Fruit fly (Drosophila melanogaster) whole organism, embryonic: Measurements from ENCODE around the gene CG13064.

Experiments used
- ATbp ChIP-seq: fragments of 200-800 bp; sonication (Bioruptor generic); optimal IDR thresholded peaks from 2 replicates; lab custom pipeline; 2017; ENCODE audit warnings: missing biosample characterization, mild to moderate bottlenecking, missing genetic modification characterization, missing genetic modification reagents
- Abd-B ChIP-seq: fragments of 200-800 bp; sonication (Bioruptor generic); optimal IDR thresholded peaks from 2 replicates; lab custom pipeline; 2018; ENCODE audit warnings: missing biosample characterization, mild to moderate bottlenecking, missing genetic modification characterization, moderate library complexity
- CG10267 ChIP-seq: fragments of 200-800 bp; sonication (Bioruptor generic); optimal IDR thresholded peaks from 2 replicates; lab custom pipeline; 2018; ENCODE audit warnings: missing biosample characterization, mild to moderate bottlenecking, missing genetic modification characterization, moderate library complexity
- CG10959 ChIP-seq: fragments of 200-800 bp; sonication (Bioruptor generic); IDR thresholded peaks from 2 replicates; pipeline ENCODE4 v1.3.6; 2022; ENCODE audit warnings: missing biosample characterization, missing genetic modification characterization
- CG12299 ChIP-seq: fragments of 200-800 bp; sonication (Bioruptor generic); optimal IDR thresholded peaks from 2 replicates; lab custom pipeline; 2018; ENCODE audit warnings: missing biosample characterization, mild to moderate bottlenecking, missing genetic modification characterization
- CG13287 ChIP-seq: fragments of 200-800 bp; sonication (Bioruptor generic); IDR thresholded peaks from 2 replicates; pipeline ENCODE4 v1.3.6; 2022; ENCODE audit warnings: missing biosample characterization, missing genetic modification characterization; ENCODE audit not compliant: partially characterized antibody
- CG13624 ChIP-seq: fragments of 200-800 bp; sonication (Bioruptor generic); optimal IDR thresholded peaks from 2 replicates; lab custom pipeline; 2016; ENCODE audit warnings: missing biosample characterization, missing genetic modification characterization
- CG17802 ChIP-seq: fragments of 200-800 bp; sonication (Bioruptor generic); optimal IDR thresholded peaks from 2 replicates; lab custom pipeline; 2018; ENCODE audit warnings: missing biosample characterization, mild to moderate bottlenecking, missing genetic modification characterization, moderate library complexity
- CG18764 ChIP-seq: fragments of 200-800 bp; sonication (Bioruptor generic); optimal IDR thresholded peaks from 3 replicates; lab custom pipeline; 2016; ENCODE audit warnings: missing biosample characterization, missing genetic modification characterization
- CG2129 ChIP-seq: fragments of 200-800 bp; sonication (Bioruptor generic); IDR thresholded peaks from 2 replicates; pipeline ENCODE4 v1.3.6; 2022; ENCODE audit warnings: missing biosample characterization, missing genetic modification characterization; ENCODE audit not compliant: partially characterized antibody
- CG2202 ChIP-seq: fragments of 200-800 bp; sonication (Bioruptor generic); optimal IDR thresholded peaks from 2 replicates; lab custom pipeline; 2018; ENCODE audit warnings: missing biosample characterization, mild to moderate bottlenecking, missing genetic modification characterization
- CG30020 ChIP-seq: fragments of 200-800 bp; optimal IDR thresholded peaks from 2 replicates; lab custom pipeline; 2019; ENCODE audit warnings: missing biosample characterization, mild to moderate bottlenecking, missing genetic modification characterization, moderate library complexity
- CG31365 ChIP-seq: fragments of 200-800 bp; sonication (Bioruptor generic); optimal IDR thresholded peaks from 2 replicates; lab custom pipeline; 2018; ENCODE audit warnings: missing biosample characterization, mild to moderate bottlenecking, missing genetic modification characterization
- CG31441 ChIP-seq: fragments of 200-800 bp; sonication (Bioruptor generic); IDR thresholded peaks from 2 replicates; pipeline ENCODE4 v1.3.6; 2022; ENCODE audit warnings: missing biosample characterization, missing genetic modification characterization
- CG32532 ChIP-seq: fragments of 200-800 bp; sonication (Bioruptor generic); IDR thresholded peaks from 2 replicates; pipeline ENCODE4 v1.3.6; 2022; ENCODE audit warnings: missing biosample characterization, missing genetic modification characterization
- CG42726 ChIP-seq: fragments of 200-800 bp; sonication (Bioruptor generic); IDR thresholded peaks from 2 replicates; pipeline ENCODE4 v1.3.6; 2022; ENCODE audit warnings: missing biosample characterization, missing genetic modification characterization; ENCODE audit not compliant: partially characterized antibody
- CG6683 ChIP-seq: fragments of 200-800 bp; sonication (Bioruptor generic); optimal IDR thresholded peaks from 2 replicates; lab custom pipeline; 2017; ENCODE audit warnings: missing biosample characterization, mild to moderate bottlenecking, missing genetic modification characterization, missing genetic modification reagents
- CG6689 ChIP-seq: fragments of 200-800 bp; sonication (Bioruptor generic); IDR thresholded peaks from 2 replicates; pipeline ENCODE4 v1.3.6; 2022; ENCODE audit warnings: missing biosample characterization, missing genetic modification characterization
- CoRest ChIP-seq: fragments of 200-800 bp; sonication (Bioruptor generic); optimal IDR thresholded peaks from 3 replicates; lab custom pipeline; 2018; ENCODE audit warnings: missing biosample characterization, mild to moderate bottlenecking, missing genetic modification characterization, moderate library complexity
- Dip3 ChIP-seq: fragments of 200-800 bp; sonication (Bioruptor generic); optimal IDR thresholded peaks from 3 replicates; lab custom pipeline; 2016; ENCODE audit warnings: missing biosample characterization, missing genetic modification characterization
- H15 ChIP-seq: fragments of 200-800 bp; sonication (Bioruptor generic); IDR thresholded peaks from 3 replicates; pipeline ENCODE4 v1.3.6; 2022; ENCODE audit warnings: missing biosample characterization, missing genetic modification characterization
- Hey ChIP-seq: fragments of 200-800 bp; sonication (Bioruptor generic); optimal IDR thresholded peaks from 3 replicates; lab custom pipeline; 2018; ENCODE audit warnings: missing biosample characterization, mild to moderate bottlenecking, missing genetic modification characterization
- Lpt ChIP-seq: fragments of >200 bp; optimal IDR thresholded peaks from 2 replicates; lab custom pipeline; 2018; ENCODE audit warnings: missing biosample characterization, missing genetic modification characterization
- Nf-YC ChIP-seq: fragments of 200-800 bp; optimal IDR thresholded peaks from 3 replicates; lab custom pipeline; 2019; ENCODE audit warnings: missing biosample characterization, mild to moderate bottlenecking, missing genetic modification characterization, moderate library complexity
- Oaz ChIP-seq: fragments of 200-800 bp; sonication (Bioruptor generic); IDR thresholded peaks from 2 replicates; pipeline ENCODE4 v1.3.6; 2022; ENCODE audit warnings: missing biosample characterization, missing genetic modification characterization
- Oli ChIP-seq: fragments of 200-800 bp; sonication (Bioruptor generic); optimal IDR thresholded peaks from 2 replicates; lab custom pipeline; 2018; ENCODE audit warnings: missing biosample characterization, mild to moderate bottlenecking, missing genetic modification characterization, moderate library complexity
- Trl ChIP-seq, 3 experiments: fragments of >200 bp in 2 of 3; fragments of 200-800 bp in 1 of 3; sonication (Bioruptor generic) in 1 of 3; optimal IDR thresholded peaks; 2 replicates in 1 of 3; 3 replicates in 2 of 3; lab custom pipeline; 2016 to 2017; ENCODE audit warnings: missing biosample characterization in 1 of 3, missing genetic modification characterization in 1 of 3
- ash1 ChIP-seq: fragments of 200-800 bp; sonication (Bioruptor generic); optimal IDR thresholded peaks from 2 replicates; lab custom pipeline; 2018; ENCODE audit warnings: missing biosample characterization, mild to moderate bottlenecking, missing genetic modification characterization
- az2 ChIP-seq: fragments of 200-800 bp; sonication (Bioruptor generic); optimal IDR thresholded peaks from 3 replicates; lab custom pipeline; 2016; ENCODE audit warnings: missing biosample characterization, missing genetic modification characterization
- bsh ChIP-seq, 2 experiments: fragments of 200-800 bp; sonication (Bioruptor generic); optimal IDR thresholded peaks; 2 replicates each; lab custom pipeline; 2017 to 2018; ENCODE audit warnings: mild to moderate bottlenecking in 2 of 2, missing biosample characterization in 2 of 2, missing genetic modification characterization in 2 of 2, moderate library complexity in 1 of 2
- da ChIP-seq: fragments of 200-800 bp; sonication (Bioruptor generic); optimal IDR thresholded peaks from 2 replicates; lab custom pipeline; 2016; ENCODE audit warnings: missing biosample characterization, missing genetic modification characterization
- dmrt11E ChIP-seq: fragments of 200-800 bp; sonication (Bioruptor generic); optimal IDR thresholded peaks from 3 replicates; lab custom pipeline; 2018; ENCODE audit warnings: missing biosample characterization, mild to moderate bottlenecking, missing genetic modification characterization, moderate library complexity
- kah ChIP-seq: fragments of 200-800 bp; sonication (Bioruptor generic); optimal IDR thresholded peaks from 2 replicates; lab custom pipeline; 2018; ENCODE audit warnings: missing biosample characterization, mild to moderate bottlenecking, missing genetic modification characterization
- knrl ChIP-seq: fragments of 200-800 bp; sonication (Bioruptor generic); IDR thresholded peaks from 3 replicates; pipeline ENCODE4 v1.3.6; 2022; ENCODE audit warnings: missing biosample characterization, missing genetic modification characterization; ENCODE audit not compliant: partially characterized antibody
- oc ChIP-seq: fragments of 200-800 bp; sonication (Bioruptor generic); optimal IDR thresholded peaks from 2 replicates; lab custom pipeline; 2018; ENCODE audit warnings: missing biosample characterization, mild to moderate bottlenecking, missing genetic modification characterization, moderate library complexity
- otp ChIP-seq: fragments of 200-800 bp; sonication (Bioruptor generic); IDR thresholded peaks from 3 replicates; pipeline ENCODE4, ENCODE4 v1.3.6; 2022; ENCODE audit warnings: missing biosample characterization, missing genetic modification characterization
- pita ChIP-seq: fragments of 200-800 bp; sonication (Bioruptor generic); optimal IDR thresholded peaks from 2 replicates; lab custom pipeline; 2017; ENCODE audit warnings: missing biosample characterization, mild to moderate bottlenecking, missing genetic modification characterization
- prd ChIP-seq, 3 experiments: fragments of >200 bp in 2 of 3; fragments of 200-800 bp in 1 of 3; sonication (Bioruptor generic) in 1 of 3; optimal IDR thresholded peaks in 2 of 3; IDR thresholded peaks in 1 of 3; 2 replicates in 2 of 3; 3 replicates in 1 of 3; pipeline versions ENCODE4 v1.3.6 to Lab custom; 2017 to 2022; ENCODE audit warnings: missing biosample characterization in 1 of 3, missing genetic modification characterization in 1 of 3
- row ChIP-seq: fragments of 200-800 bp; sonication (Bioruptor generic); IDR thresholded peaks from 3 replicates; pipeline ENCODE4 v1.3.6; 2022; ENCODE audit warnings: missing biosample characterization, missing genetic modification characterization
- schlank ChIP-seq: fragments of 200-800 bp; sonication (Bioruptor generic); optimal IDR thresholded peaks from 2 replicates; lab custom pipeline; 2018; ENCODE audit warnings: missing biosample characterization, mild to moderate bottlenecking, missing genetic modification characterization
- slbo ChIP-seq: fragments of 200-800 bp; sonication (Bioruptor generic); IDR thresholded peaks from 2 replicates; pipeline ENCODE4 v1.3.6; 2022; ENCODE audit warnings: missing biosample characterization, missing genetic modification characterization
- stc ChIP-seq: fragments of 200-800 bp; sonication (Bioruptor generic); IDR thresholded peaks from 2 replicates; pipeline ENCODE4 v1.3.6; 2022; ENCODE audit warnings: missing biosample characterization, missing genetic modification characterization
- tap ChIP-seq: fragments of 200-800 bp; optimal IDR thresholded peaks from 3 replicates; lab custom pipeline; 2019; ENCODE audit warnings: missing biosample characterization, mild to moderate bottlenecking, missing genetic modification characterization, moderate library complexity
- tgo ChIP-seq: fragments of 200-800 bp; sonication (Bioruptor generic); IDR thresholded peaks from 3 replicates; pipeline ENCODE4 v1.3.6; 2022; ENCODE audit warnings: missing biosample characterization, missing genetic modification characterization
- tll ChIP-seq, 2 experiments: fragments of 200-800 bp in 1 of 2; fragments of >200 bp in 1 of 2; sonication (Bioruptor generic) in 1 of 2; optimal IDR thresholded peaks; 2 replicates each; lab custom pipeline; 2017 to 2019; ENCODE audit warnings: missing biosample characterization in 2 of 2, missing genetic modification characterization in 2 of 2, mild to moderate bottlenecking in 1 of 2, moderate library complexity in 1 of 2
- usp ChIP-seq: fragments of >200 bp; optimal IDR thresholded peaks from 2 replicates; lab custom pipeline; 2017; ENCODE audit warnings: missing biosample characterization, missing genetic modification characterization
- z ChIP-seq: fragments of 200-800 bp; sonication (Bioruptor generic); IDR thresholded peaks from 3 replicates; pipeline ENCODE4 v1.3.6; 2022; ENCODE audit warnings: missing biosample characterization, missing genetic modification characterization
- zen2 ChIP-seq: fragments of 200-800 bp; sonication (Bioruptor generic); IDR thresholded peaks from 3 replicates; pipeline ENCODE4 v1.3.6; 2022; ENCODE audit warnings: missing biosample characterization, missing genetic modification characterization; ENCODE audit not compliant: partially characterized antibody
- zfh1 ChIP-seq: fragments of 200-800 bp; sonication (Bioruptor generic); IDR thresholded peaks from 3 replicates; pipeline ENCODE4 v1.3.6; 2022; ENCODE audit warnings: missing biosample characterization, missing genetic modification characterization
- zfh2 ChIP-seq: fragments of 200-800 bp; sonication (Bioruptor generic); optimal IDR thresholded peaks from 2 replicates; lab custom pipeline; 2016; ENCODE audit warnings: missing biosample characterization, missing genetic modification characterization

CG13064 gene

dm6 chr3L:16289067-16289466 lies 8.9 kb downstream of the CG13064 start (continued):
- TF ChIP-seq CG10959 (GFP tag; lab: Robert Waterston, UW) (no peak), row (GFP tag; lab: Robert Waterston, UW) (peak; percentile 34; the same call in 1 of the 3 replicates), CG31441 (GFP tag; lab: Robert Waterston, UW) (no peak), az2 (GFP tag; lab: Kevin White, UChicago) (peak; percentile 31), tap (peak; percentile 5), Lpt (no peak), H15 (peak; percentile 53; the same call in 1 of the 3 replicates), CG30020 (tag; lab: Kevin White, UChicago) (no peak), CG6689 (GFP tag; lab: Robert Waterston, UW) (no peak), prd (optimal IDR thresholded peaks at IDR 0.05; lab: Kevin White, UChicago) (no peak), prd (GFP tag; IDR thresholded peaks at IDR 0.05; lab: Robert Waterston, UW) (peak; percentile 38; the same call in 1 of the 3 replicates), usp (GFP tag; lab: Kevin White, UChicago) (no peak), CG2129 (no peak), otp (no peak), CG2202 (tag; lab: Kevin White, UChicago) (no peak), knrl (GFP tag; lab: Robert Waterston, UW) (no peak), Trl (optimal IDR thresholded peaks at IDR 0.05; lab: Kevin White, UChicago) (no peak), Trl (GFP tag; optimal IDR thresholded peaks at IDR 0.05; lab: Kevin White, UChicago) (no peak), CoRest (tag; lab: Kevin White, UChicago) (peak; percentile 20), stc (GFP tag; lab: Robert Waterston, UW) (0 out of 2 replicates have a peak, but pooled peaks have one; percentile 26), Oli (tag; lab: Kevin White, UChicago) (peak; percentile 61), ash1 (GFP tag; lab: Kevin White, UChicago) (no peak), dmrt11E (tag; lab: Kevin White, UChicago) (no peak), CG12299 (tag; lab: Kevin White, UChicago) (no peak), zfh2 (GFP tag; lab: Kevin White, UChicago) (no peak), z (GFP tag; lab: Robert Waterston, UW) (no peak), CG13624 (GFP tag; lab: Kevin White, UChicago) (no peak), Oaz (GFP tag; lab: Robert Waterston, UW) (no peak), CG10267 (tag; lab: Kevin White, UChicago) (no peak), Nf-YC (tag; lab: Kevin White, UChicago) (no peak), pita (GFP tag; lab: Kevin White, UChicago) (no peak), da (GFP tag; lab: Kevin White, UChicago) (no peak), CG6683 (no peak), Hey (tag; lab: Kevin White, UChicago) (no peak), slbo (GFP tag; lab: Robert Waterston, UW) (peak; percentile 22; the same call in 1 of the 2 replicates), ATbp (GFP tag; lab: Kevin White, UChicago) (no peak), bsh (GFP tag; optimal IDR thresholded peaks at IDR 0.05; lab: Kevin White, UChicago) (no peak), Dip3 (GFP tag; lab: Kevin White, UChicago) (no peak), CG17802 (tag; lab: Kevin White, UChicago) (no peak), CG42726 (GFP tag; lab: Robert Waterston, UW) (no peak), CG32532 (GFP tag; lab: Robert Waterston, UW) (no peak), tgo (peak; percentile 43; the same call in 1 of the 3 replicates), zen2 (GFP tag; lab: Robert Waterston, UW) (no peak), oc (tag; lab: Kevin White, UChicago) (no peak), Abd-B (GFP tag; lab: Kevin White, UChicago) (no peak), CG31365 (tag; lab: Kevin White, UChicago) (no peak), tll (GFP tag; optimal IDR thresholded peaks at IDR 0.05; lab: Kevin White, UChicago) (no peak), CG18764 (GFP tag; lab: Kevin White, UChicago) (no peak), schlank (tag; lab: Kevin White, UChicago) (no peak), zfh1 (GFP tag; lab: Robert Waterston, UW) (no peak), kah (GFP tag; lab: Kevin White, UChicago) (no peak), CG13287 (GFP tag; lab: Robert Waterston, UW) (no peak)
